Worm (Caenorhabditis elegans): Measurements from ENCODE around the gene B0403.6.

Gene B0403.6

ce11 chrX:7112589-7112988 is 37.4 kb upstream of the B0403.6 start, which contains the start of gene C36B7.1:
TSS of gene C36B7.1 (plus strand) at chrX:7112889.
- TF ChIP-seq ceh-34 (tag; optimal IDR thresholded peaks at IDR 0.05) (no peak), fkh-6 (tag; optimal IDR thresholded peaks at IDR 0.05) (no peak), nhr-11 (tag; optimal IDR thresholded peaks at IDR 0.05) (no peak), nfya-1 (tag; optimal IDR thresholded peaks at IDR 0.05) (no peak), K09A11.1 (tag; optimal IDR thresholded peaks at IDR 0.05; ENCODE audit: insufficient read depth) (no peak), ceh-45 (GFP tag; IDR thresholded peaks at IDR 0.05) (no peak), ceh-2 (tag; optimal IDR thresholded peaks at IDR 0.05) (no peak), sox-4 (tag; optimal IDR thresholded peaks at IDR 0.05) (no peak), elt-2 (tag; optimal IDR thresholded peaks at IDR 0.05) (no peak), pqm-1 (tag; optimal IDR thresholded peaks at IDR 0.05) (no peak), fkh-10 (GFP tag; optimal IDR thresholded peaks at IDR 0.05) (no peak), hlh-6 (tag; optimal IDR thresholded peaks at IDR 0.05) (no peak), ahr-1 (tag; optimal IDR thresholded peaks at IDR 0.05) (no peak), ztf-16 (tag; optimal IDR thresholded peaks at IDR 0.05) (no peak), pros-1 (tag; optimal IDR thresholded peaks at IDR 0.05) (no peak)

- TF ChIP-seq hlh-30 (tag; optimal IDR thresholded peaks at IDR 0.05; ENCODE audit: insufficient read depth) = no peak
- no peak for TF ChIP-seq dve-1 (tag; optimal IDR thresholded peaks at IDR 0.05)
- TF ChIP-seq ceh-22 (tag; optimal IDR thresholded peaks at IDR 0.05) = no peak
- no peak for TF ChIP-seq pax-1 (tag; optimal IDR thresholded peaks at IDR 0.05)
- no peak for TF ChIP-seq pros-1 (tag; optimal IDR thresholded peaks at IDR 0.05)
- TF ChIP-seq fkh-6 (tag; optimal IDR thresholded peaks at IDR 0.05) = no peak
- TF ChIP-seq zip-5 (tag; optimal IDR thresholded peaks at IDR 0.05) = no peak
These were observed 31.0 kb upstream of the B0403.6 start, which contains the start of gene C36B7.2 for ce11 chrX:7106103-7106502. TSS of gene C36B7.2 (plus strand) at chrX:7106403.

ce11 chrX:7101477-7101876 is 26.3 kb upstream of the B0403.6 start, which contains the start of gene C36B7.3:
TSS of gene C36B7.3 (plus strand) at chrX:7101777.
- TF ChIP-seq elt-2 (tag; optimal IDR thresholded peaks at IDR 0.05) (no peak), mec-3 (tag; optimal IDR thresholded peaks at IDR 0.05; ENCODE audit: borderline replicate concordance) (no peak), ceh-31 (tag; optimal IDR thresholded peaks at IDR 0.05) (no peak), ceh-18 (tag; optimal IDR thresholded peaks at IDR 0.05) (no peak), sox-2 (GFP tag; IDR thresholded peaks at IDR 0.05) (no peak), ceh-22 (tag; optimal IDR thresholded peaks at IDR 0.05) (no peak), hlh-15 (tag; optimal IDR thresholded peaks at IDR 0.05) (no peak), sdc-2 (tag; optimal IDR thresholded peaks at IDR 0.05) (no peak), ets-4 (tag; optimal IDR thresholded peaks at IDR 0.05) (no peak), Y22D7AL.16 (tag; optimal IDR thresholded peaks at IDR 0.05) (no peak), ahr-1 (tag; optimal IDR thresholded peaks at IDR 0.05) (no peak), C08G9.2 (tag; optimal IDR thresholded peaks at IDR 0.05) (no peak), F13H6.1 (tag; optimal IDR thresholded peaks at IDR 0.05) (no peak), C38D4.7 (GFP tag; optimal IDR thresholded peaks at IDR 0.05) (no peak), ceh-9 (tag; optimal IDR thresholded peaks at IDR 0.05) (no peak)

- no peak for TF ChIP-seq ttx-3 (tag; optimal IDR thresholded peaks at IDR 0.05)
- no peak for TF ChIP-seq ceh-6 (GFP tag; optimal IDR thresholded peaks at IDR 0.05)
- no peak for TF ChIP-seq lim-6 (tag; optimal IDR thresholded peaks at IDR 0.05)
- TF ChIP-seq nhr-11 (tag; optimal IDR thresholded peaks at IDR 0.05) = no peak
- TF ChIP-seq ama-1 (optimal IDR thresholded peaks at IDR 0.05) = no peak
- peak; percentile 26 for TF ChIP-seq tbx-2 (tag; optimal IDR thresholded peaks at IDR 0.05)
- TF ChIP-seq sox-4 (tag; optimal IDR thresholded peaks at IDR 0.05) = no peak
- peak; percentile 38 for TF ChIP-seq elt-2 (tag; optimal IDR thresholded peaks at IDR 0.05)
- no peak for TF ChIP-seq sdc-2 (tag; optimal IDR thresholded peaks at IDR 0.05)
- TF ChIP-seq fkh-6 (tag; optimal IDR thresholded peaks at IDR 0.05) = no peak
- TF ChIP-seq fax-1 (tag; optimal IDR thresholded peaks at IDR 0.05) = no peak
- no peak for TF ChIP-seq nhr-232 (tag; optimal IDR thresholded peaks at IDR 0.05)
- TF ChIP-seq ceh-24 (tag; optimal IDR thresholded peaks at IDR 0.05) = no peak
- TF ChIP-seq elt-4 (tag; optimal IDR thresholded peaks at IDR 0.05) = no peak
- TF ChIP-seq eyg-1 (tag; optimal IDR thresholded peaks at IDR 0.05) = no peak
- TF ChIP-seq ceh-31 (tag; optimal IDR thresholded peaks at IDR 0.05) = peak; percentile 45
- TF ChIP-seq zip-5 (tag; optimal IDR thresholded peaks at IDR 0.05) = no peak
- TF ChIP-seq dmd-4 (tag; optimal IDR thresholded peaks at IDR 0.05; ENCODE audit: borderline replicate concordance) = no peak
- no peak for TF ChIP-seq pha-4 (tag; optimal IDR thresholded peaks at IDR 0.05)
- TF ChIP-seq ceh-9 (tag; optimal IDR thresholded peaks at IDR 0.05) = no peak
- no peak for TF ChIP-seq pax-1 (tag; optimal IDR thresholded peaks at IDR 0.05)
- no peak for TF ChIP-seq hlh-6 (tag; optimal IDR thresholded peaks at IDR 0.05)
- no peak for TF ChIP-seq mec-3 (tag; optimal IDR thresholded peaks at IDR 0.05; ENCODE audit: borderline replicate concordance)
- peak; percentile 0 for TF ChIP-seq unc-42 (tag; optimal IDR thresholded peaks at IDR 0.05)
- TF ChIP-seq ceh-48 (tag; optimal IDR thresholded peaks at IDR 0.05) = no peak
- peak; percentile 16 for TF ChIP-seq ref-2 (tag; optimal IDR thresholded peaks at IDR 0.05)
These were observed 25.1 kb upstream of the B0403.6 start, which contains the start of gene C36B7.6 for ce11 chrX:7100290-7100689. TSS of gene C36B7.6 (minus strand) at chrX:7100338.
